Fruit fly (Drosophila melanogaster) S2 (cell line): Measurements from ENCODE around the gene CG9582.

Experiments
- CG8478 ChIP-seq: fragments of >200 bp; optimal IDR thresholded peaks from 2 replicates; lab custom pipeline; 2018
- CTCF ChIP-seq, 2 experiments: fragments of >200 bp; optimal IDR thresholded peaks; 2 replicates each; lab custom pipeline; 2018

dm6 chr2L:9067124-9067523 is 35.5 kb upstream of the CG9582 start:
- TF ChIP-seq CG8478 (lab: Kevin White, UChicago) (no peak), CTCF (optimal IDR thresholded peaks at IDR 0.05; lab: Kevin White, UChicago) (peak; percentile 57 to 60)
